Fruit fly (Drosophila melanogaster) whole organism, pupa: ENCODE data around the gene CG17377.

Experiments
- CG10348 ChIP-seq: fragments of 200-800 bp; sonication (Bioruptor generic); IDR thresholded peaks from 2 replicates; pipeline ENCODE4 v1.3.6; 2022; ENCODE audit warnings: missing biosample characterization, missing genetic modification characterization
- CG12605 ChIP-seq: fragments of 200-800 bp; sonication (Bioruptor generic); IDR thresholded peaks from 2 replicates; pipeline ENCODE4 v1.3.6; 2022; ENCODE audit warnings: missing biosample characterization, missing genetic modification characterization
- CG13204 ChIP-seq: fragments of 200-800 bp; sonication (Bioruptor generic); optimal IDR thresholded peaks from 2 replicates; lab custom pipeline; 2018; ENCODE audit warnings: missing biosample characterization, mild to moderate bottlenecking, missing genetic modification characterization, moderate library complexity
- CG14655 ChIP-seq: fragments of 200-800 bp; sonication (Bioruptor generic); optimal IDR thresholded peaks from 3 replicates; lab custom pipeline; 2017; ENCODE audit warnings: mild to moderate bottlenecking, missing biosample characterization, missing genetic modification reagents, missing genetic modification characterization
- CG15710 ChIP-seq: fragments of 200-800 bp; sonication (Bioruptor generic); optimal IDR thresholded peaks from 2 replicates; lab custom pipeline; 2018; ENCODE audit warnings: missing biosample characterization, mild to moderate bottlenecking, missing genetic modification characterization, moderate library complexity
- CG17806 ChIP-seq: fragments of 200-800 bp; sonication (Bioruptor generic); optimal IDR thresholded peaks from 2 replicates; lab custom pipeline; 2018; ENCODE audit warnings: missing biosample characterization, mild to moderate bottlenecking, missing genetic modification characterization, moderate library complexity
- CG32121 ChIP-seq: fragments of 200-800 bp; sonication (Bioruptor generic); IDR thresholded peaks from 2 replicates; pipeline ENCODE4 v1.3.6; 2022; ENCODE audit warnings: missing biosample characterization, missing genetic modification characterization
- CG34367 ChIP-seq: fragments of 200-800 bp; sonication (Bioruptor generic); optimal IDR thresholded peaks from 2 replicates; lab custom pipeline; 2018; ENCODE audit warnings: missing biosample characterization, mild to moderate bottlenecking, missing genetic modification characterization
- CG4496 ChIP-seq: fragments of 200-800 bp; sonication (Bioruptor generic); IDR thresholded peaks from 3 replicates; pipeline ENCODE4 v1.3.6; 2022; ENCODE audit warnings: missing biosample characterization, missing genetic modification characterization
- CG8159 ChIP-seq: fragments of 200-800 bp; sonication (Bioruptor generic); optimal IDR thresholded peaks from 3 replicates; lab custom pipeline; 2018; ENCODE audit warnings: missing biosample characterization, mild to moderate bottlenecking, missing genetic modification characterization, moderate library complexity
- CG8301 ChIP-seq: fragments of 200-800 bp; sonication (Bioruptor generic); optimal IDR thresholded peaks from 2 replicates; lab custom pipeline; 2018; ENCODE audit warnings: missing biosample characterization, mild to moderate bottlenecking, missing genetic modification characterization
- CG9948 ChIP-seq: fragments of 200-800 bp; sonication (Bioruptor generic); optimal IDR thresholded peaks from 2 replicates; lab custom pipeline; 2018; ENCODE audit warnings: missing biosample characterization, mild to moderate bottlenecking, missing genetic modification characterization, moderate library complexity
- D1 ChIP-seq: fragments of 200-800 bp; sonication (Bioruptor generic); optimal IDR thresholded peaks from 2 replicates; lab custom pipeline; 2018; ENCODE audit warnings: missing biosample characterization, mild to moderate bottlenecking, missing genetic modification characterization, moderate library complexity
- EcR ChIP-seq: fragments of 200-800 bp; sonication (Bioruptor generic); optimal IDR thresholded peaks from 3 replicates; lab custom pipeline; 2019; ENCODE audit warnings: missing biosample characterization, missing genetic modification characterization, mild to moderate bottlenecking, moderate library complexity, missing genetic modification reagents
- Ets98B ChIP-seq: fragments of 200-800 bp; sonication (Bioruptor generic); IDR thresholded peaks from 2 replicates; pipeline ENCODE4 v1.3.6; 2022; ENCODE audit warnings: missing biosample characterization, missing genetic modification characterization
- Pif1A ChIP-seq: fragments of 200-800 bp; sonication (Bioruptor generic); optimal IDR thresholded peaks from 3 replicates; lab custom pipeline; 2016; ENCODE audit warnings: missing biosample characterization, missing genetic modification characterization
- Snoo ChIP-seq: fragments of 200-800 bp; sonication (Bioruptor generic); optimal IDR thresholded peaks from 3 replicates; lab custom pipeline; 2017; ENCODE audit warnings: missing biosample characterization, mild to moderate bottlenecking, missing genetic modification characterization, inconsistent platforms
- fd96Ca ChIP-seq: fragments of 200-800 bp; sonication (Bioruptor generic); IDR thresholded peaks from 3 replicates; pipeline ENCODE4 v1.3.6; 2022; ENCODE audit warnings: missing biosample characterization, missing genetic modification characterization
- gl ChIP-seq: fragments of 200-800 bp; sonication (Bioruptor generic); optimal IDR thresholded peaks from 2 replicates; lab custom pipeline; 2018; ENCODE audit warnings: missing biosample characterization, mild to moderate bottlenecking, missing genetic modification characterization
- rn ChIP-seq: fragments of 200-800 bp; sonication (Bioruptor generic); IDR thresholded peaks from 2 replicates; pipeline ENCODE4 v1.3.6; 2022; ENCODE audit warnings: missing biosample characterization, missing genetic modification characterization

Gene CG17377

DNA sequence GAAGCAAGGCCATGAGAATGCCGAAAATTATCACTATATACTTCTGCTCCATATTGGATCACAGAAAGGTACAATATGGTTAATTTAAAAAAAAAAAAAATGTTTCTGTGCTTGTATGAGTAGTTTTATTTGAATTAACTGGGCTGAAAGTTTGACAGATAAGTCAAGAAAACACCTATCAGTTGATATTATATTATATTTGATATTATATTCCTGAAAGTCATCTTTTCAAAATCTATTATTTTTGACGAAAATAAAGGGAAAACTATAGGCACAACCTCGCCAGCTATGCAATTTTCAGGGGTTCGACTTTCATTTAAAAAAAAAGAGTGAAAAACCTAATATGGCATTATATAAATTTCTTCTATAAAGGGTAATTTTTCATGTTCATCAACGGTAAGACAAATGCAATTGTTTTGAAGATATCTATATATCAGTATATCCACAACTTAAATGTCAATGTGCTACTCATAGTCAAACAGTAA is 3.8 kb downstream of the CG17377 start, which contains the start of the genes nrv2 and CG43610:
Gene nrv2, minus strand, starts transcription at position 101 of the 485 bp plus-strand sequence.
Gene CG43610, plus strand, starts transcription at position 435 of the 485 bp plus-strand sequence.
- no peak for TF ChIP-seq CG9948 (tag; lab: Kevin White, UChicago)
- TF ChIP-seq Snoo = no peak
- TF ChIP-seq EcR (GFP tag; lab: Kevin White, UChicago) = no peak
- no peak for TF ChIP-seq rn (GFP tag; lab: Robert Waterston, UW)
- TF ChIP-seq CG4496 (GFP tag; lab: Robert Waterston, UW) = no peak
- no peak for TF ChIP-seq CG13204 (GFP tag; lab: Kevin White, UChicago)
- no peak for TF ChIP-seq CG14655
- TF ChIP-seq CG10348 (GFP tag; lab: Robert Waterston, UW) = no peak
- TF ChIP-seq CG8301 (tag; lab: Kevin White, UChicago) = no peak
- TF ChIP-seq D1 = no peak
- TF ChIP-seq, all 21 proteins: peak for 0

DNA sequence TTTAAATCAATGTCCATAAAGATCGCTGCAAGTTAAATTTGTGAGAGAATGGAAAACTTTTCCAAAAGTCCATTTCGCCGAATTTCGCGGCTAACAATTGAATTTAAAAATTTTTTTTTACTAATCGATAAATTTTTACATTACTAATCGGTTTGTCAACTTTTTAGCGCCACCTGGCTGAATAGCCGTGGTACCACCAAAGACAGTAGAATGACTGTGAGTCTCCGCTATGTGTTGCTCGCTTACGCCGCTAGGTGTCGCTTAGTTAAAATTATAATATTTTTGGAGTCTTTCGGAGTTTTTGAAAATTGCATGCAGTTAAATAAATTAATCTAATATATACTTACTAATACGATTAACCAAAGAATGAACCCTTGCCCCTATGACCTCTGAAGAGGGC is 5.2 kb downstream of the CG17377 start:
- peak; percentile 27 for TF ChIP-seq D1
- TF ChIP-seq CG4496 (GFP tag; lab: Robert Waterston, UW) = no peak
- TF ChIP-seq CG32121 (GFP tag; lab: Robert Waterston, UW) = no peak

DNA sequence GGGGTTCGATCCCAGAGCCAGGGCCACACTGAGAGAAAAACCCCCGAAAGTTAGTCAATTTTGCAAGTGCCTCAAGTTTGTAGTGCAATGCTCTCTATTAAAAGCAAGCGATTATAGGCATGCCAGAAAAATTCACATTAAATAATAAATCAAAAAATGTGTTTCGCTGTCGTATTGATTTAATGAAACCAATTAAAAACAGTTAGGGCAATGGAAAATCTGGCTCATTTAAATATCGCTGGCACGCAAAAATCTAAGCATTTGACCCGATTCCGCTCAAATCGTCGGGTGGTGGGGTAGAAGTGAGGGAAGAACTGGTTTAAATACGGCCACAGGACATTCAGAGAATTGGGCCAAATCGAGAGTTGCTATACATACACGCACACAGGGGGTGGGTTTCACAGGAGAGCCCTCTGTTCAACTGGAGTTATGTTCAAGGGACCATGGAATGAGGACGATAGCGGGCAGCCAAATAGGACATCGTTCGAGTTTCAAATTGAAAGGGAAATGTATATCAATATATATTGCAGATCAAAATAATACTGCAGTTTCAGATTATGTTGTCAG is 7.6 kb downstream of the CG17377 start:
- TF ChIP-seq fd96Ca (GFP tag; lab: Robert Waterston, UW) = no peak
- TF ChIP-seq CG32121 (GFP tag; lab: Robert Waterston, UW) = peak; percentile 33; the same call in 1 of the 2 replicates

DNA sequence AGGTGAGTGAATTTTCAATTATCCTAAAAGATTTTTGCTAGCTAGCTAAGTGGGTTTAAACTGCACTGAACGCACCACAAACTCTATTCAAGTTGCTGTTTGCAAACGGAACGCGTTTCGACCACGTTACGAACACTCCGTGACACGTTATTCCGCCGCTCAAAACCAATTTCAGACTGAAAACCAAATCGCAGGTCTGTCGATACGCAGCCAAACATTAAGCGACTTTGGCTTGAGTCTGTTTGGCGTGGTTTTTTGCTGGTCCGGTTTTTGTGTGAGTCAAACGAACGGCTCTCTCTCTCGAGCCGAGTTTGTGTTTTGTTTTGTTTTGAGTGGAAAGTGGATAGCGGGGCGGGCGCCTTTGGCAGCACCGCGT is 8.2 kb downstream of the CG17377 start:
- TF ChIP-seq CG8301 (tag; lab: Kevin White, UChicago) (no peak), rn (GFP tag; lab: Robert Waterston, UW) (no peak), CG34367 (tag; lab: Kevin White, UChicago) (no peak), Ets98B (no peak), CG12605 (GFP tag; lab: Robert Waterston, UW) (no peak), gl (tag; lab: Kevin White, UChicago) (no peak), CG15710 (tag; lab: Kevin White, UChicago) (no peak), CG13204 (GFP tag; lab: Kevin White, UChicago) (no peak), D1 (no peak), CG14655 (no peak), CG4496 (GFP tag; lab: Robert Waterston, UW) (no peak), Snoo (no peak), CG32121 (GFP tag; lab: Robert Waterston, UW) (no peak), CG10348 (GFP tag; lab: Robert Waterston, UW) (no peak), Pif1A (no peak), EcR (GFP tag; lab: Kevin White, UChicago) (no peak), CG17806 (tag; lab: Kevin White, UChicago) (no peak), CG8159 (tag; lab: Kevin White, UChicago) (no peak)

DNA sequence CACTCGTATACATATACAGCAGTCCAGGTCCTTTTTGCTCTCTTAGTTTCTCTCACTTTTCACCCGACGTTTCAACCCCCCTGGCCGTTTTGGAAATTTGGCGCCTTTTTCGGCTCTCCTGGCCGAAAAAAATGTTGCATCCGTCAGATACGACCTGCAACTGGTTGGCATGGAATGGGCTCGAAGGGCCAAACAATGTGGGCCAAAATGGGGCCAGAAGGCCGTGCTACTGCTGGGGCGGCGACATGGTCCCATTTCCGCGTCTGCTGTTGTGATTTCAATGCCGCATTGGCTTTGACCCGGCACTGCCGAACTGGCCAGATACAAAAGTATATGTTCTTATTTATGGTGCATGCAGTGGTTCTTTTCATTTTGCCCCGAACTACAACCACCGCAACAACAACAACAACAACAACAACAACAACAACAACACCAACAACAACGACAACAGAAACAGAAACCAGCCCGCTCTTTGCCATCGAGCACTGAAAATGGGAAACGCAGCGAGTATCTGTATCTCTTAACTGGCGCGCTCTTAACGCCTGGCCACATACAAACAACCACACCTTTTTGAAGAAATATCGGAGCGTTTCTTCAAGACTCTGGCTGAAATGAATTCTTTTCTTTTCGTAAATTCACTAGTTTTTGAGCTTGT is 8.8 kb downstream of the CG17377 start:
- TF ChIP-seq CG8301 (tag; lab: Kevin White, UChicago) (no peak), CG15710 (tag; lab: Kevin White, UChicago) (no peak), CG32121 (GFP tag; lab: Robert Waterston, UW) (peak; percentile 44; the same call in 1 of the 2 replicates), CG4496 (GFP tag; lab: Robert Waterston, UW) (no peak)

dm6 chr2L:6791845-6792443 is 10.7 kb downstream of the CG17377 start:
- no peak for TF ChIP-seq Pif1A
- peak; percentile 13 for TF ChIP-seq EcR (GFP tag; lab: Kevin White, UChicago)
- TF ChIP-seq CG14655 = no peak
- peak; percentile 27; the same call in 1 of the 2 replicates for TF ChIP-seq Ets98B

- TF ChIP-seq EcR (GFP tag; lab: Kevin White, UChicago) (peak; percentile 14), gl (tag; lab: Kevin White, UChicago) (peak; percentile 23), CG8159 (tag; lab: Kevin White, UChicago) (no peak)
- TF ChIP-seq, all 21 proteins: peak for 2
Measured at dm6 chr2L:6789358-6789757, 13.3 kb downstream of the CG17377 start.
